Fruit fly (Drosophila melanogaster): ENCODE data around the gene CG12093.

DNA sequence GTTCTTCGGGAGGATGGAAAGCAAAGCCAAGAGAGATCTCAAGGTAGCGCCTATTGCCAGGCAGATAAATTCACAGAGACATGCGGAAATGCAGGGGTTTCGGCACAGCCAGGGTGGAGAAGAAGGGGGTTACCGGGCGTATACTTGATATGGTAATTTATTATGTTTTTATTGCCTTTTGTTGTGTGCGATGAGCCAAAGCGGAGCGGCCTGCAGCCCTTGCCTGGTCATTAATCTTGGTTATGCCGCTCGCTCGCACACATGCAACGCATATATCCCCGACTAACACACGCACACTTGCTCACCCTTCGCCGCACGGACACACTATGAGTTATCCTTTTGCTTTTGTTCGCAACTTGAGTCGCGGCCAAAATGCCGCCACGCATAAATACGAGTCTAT, 42.8 kb upstream of the CG12093 start:
- TF ChIP-seq ind (GFP tag; optimal IDR thresholded peaks at IDR 0.05) (no peak), CG31365 (tag; optimal IDR thresholded peaks at IDR 0.05) (no peak), lmd (GFP tag; IDR thresholded peaks at IDR 0.05) (no peak), Eip74EF (GFP tag; optimal IDR thresholded peaks at IDR 0.05) (no peak), CG12659 (GFP tag; optimal IDR thresholded peaks at IDR 0.05) (no peak), CG2678 (tag; optimal IDR thresholded peaks at IDR 0.05) (no peak), CG6854 (GFP tag; optimal IDR thresholded peaks at IDR 0.05) (no peak), danr (GFP tag; IDR thresholded peaks at IDR 0.05) (no peak), chif (GFP tag; optimal IDR thresholded peaks at IDR 0.05) (no peak)
